Fruit fly (Drosophila melanogaster): Measurements from ENCODE around the gene CG4592.

CG4592 gene

dm6 chr2L:9915011-9915850, 6.2 kb upstream of the CG4592 start, which contains the start of gene yip2:
TSS of gene yip2 (plus strand) at chr2L:9915253.
- TF ChIP-seq kni (GFP tag; optimal IDR thresholded peaks at IDR 0.05) (no peak), CG7745 (tag; optimal IDR thresholded peaks at IDR 0.05) (no peak), Myb (GFP tag; optimal IDR thresholded peaks at IDR 0.05) (peak; percentile 32), CG34224 (GFP tag; IDR thresholded peaks at IDR 0.05; ENCODE audit: partially characterized antibody) (no peak), CG8388 (GFP tag; optimal IDR thresholded peaks at IDR 0.05) (peak; percentile 52), Mes4 (GFP tag; optimal IDR thresholded peaks at IDR 0.05) (peak; percentile 20), CG16813 (GFP tag; IDR thresholded peaks at IDR 0.05; ENCODE audit: partially characterized antibody) (no peak), sim (GFP tag; IDR thresholded peaks at IDR 0.05) (no peak), br (optimal IDR thresholded peaks at IDR 0.05) (no peak), CG8765 (GFP tag; IDR thresholded peaks at IDR 0.05) (no peak), CG31441 (GFP tag; IDR thresholded peaks at IDR 0.05) (peak; percentile 58; the same call in 1 of the 2 replicates), CG7271 (tag; optimal IDR thresholded peaks at IDR 0.05) (no peak), Hr78 (GFP tag; optimal IDR thresholded peaks at IDR 0.05) (peak in 1 of 2 experiments; percentile 33), Aef1 (GFP tag; IDR thresholded peaks at IDR 0.05) (0 out of 3 replicates have a peak, but pooled peaks have one; percentile 11), CG3163 (GFP tag; optimal IDR thresholded peaks at IDR 0.05) (peak; percentile 48), pho (GFP tag; optimal IDR thresholded peaks at IDR 0.05) (peak; percentile 58), Dad (GFP tag; optimal IDR thresholded peaks at IDR 0.05) (peak; percentile 12), CG30431 (GFP tag; optimal IDR thresholded peaks at IDR 0.05) (no peak), Hr3 (GFP tag; optimal IDR thresholded peaks at IDR 0.05) (peak; percentile 16), odd (GFP tag; optimal IDR thresholded peaks at IDR 0.05) (peak; percentile 62), CG14441 (GFP tag; IDR thresholded peaks at IDR 0.05) (peak; percentile 49), da (GFP tag; optimal IDR thresholded peaks at IDR 0.05) (no peak), CG7556 (GFP tag; optimal IDR thresholded peaks at IDR 0.05) (peak; percentile 65), bcd (GFP tag; optimal IDR thresholded peaks at IDR 0.05) (peak; percentile 46), CG11695 (GFP tag; IDR thresholded peaks at IDR 0.05) (peak; percentile 63), GATAe (GFP tag; conservative IDR thresholded peaks at IDR 0.05) (no peak), grn (GFP tag; optimal IDR thresholded peaks at IDR 0.05) (peak; percentile 78), mld (GFP tag; IDR thresholded peaks at IDR 0.05; ENCODE audit: partially characterized antibody) (0 out of 3 replicates have a peak, but pooled peaks have one; percentile 33), Scr (GFP tag; IDR thresholded peaks at IDR 0.05; ENCODE audit: partially characterized antibody) (no peak), CG12391 (tag; optimal IDR thresholded peaks at IDR 0.05) (peak; percentile 75), ham (GFP tag; IDR thresholded peaks at IDR 0.05) (no peak), CG11723 (GFP tag; optimal IDR thresholded peaks at IDR 0.05) (peak; percentile 33), tio (GFP tag; optimal IDR thresholded peaks at IDR 0.05) (no peak), CG43689 (GFP tag; IDR thresholded peaks at IDR 0.05) (no peak), CG14965 (GFP tag; optimal IDR thresholded peaks at IDR 0.05; ENCODE audit: borderline replicate concordance) (no peak), unc-4 (GFP tag; IDR thresholded peaks at IDR 0.05; ENCODE audit: partially characterized antibody) (no peak), NFAT (GFP tag; IDR thresholded peaks at IDR 0.05) (peak; percentile 60; the same call in 1 of the 2 replicates), CG8478 (optimal IDR thresholded peaks at IDR 0.05) (no peak), Hsf (GFP tag; optimal IDR thresholded peaks at IDR 0.05) (peak; percentile 62), dmrt11E (tag; optimal IDR thresholded peaks at IDR 0.05) (no peak), CG4424 (GFP tag; optimal IDR thresholded peaks at IDR 0.05) (peak; percentile 33), Bdp1 (GFP tag; optimal IDR thresholded peaks at IDR 0.05) (no peak), CG15011 (GFP tag; optimal IDR thresholded peaks at IDR 0.05) (no peak), MTF-1 (GFP tag; optimal IDR thresholded peaks at IDR 0.05; ENCODE audit: borderline replicate concordance) (no peak), exex (tag; optimal IDR thresholded peaks at IDR 0.05) (peak; percentile 57), Hr39 (optimal IDR thresholded peaks at IDR 0.05) (no peak), her (GFP tag; optimal IDR thresholded peaks at IDR 0.05) (peak; percentile 75), CG3726 (GFP tag; IDR thresholded peaks at IDR 0.05) (no peak), Abd-B (GFP tag; optimal IDR thresholded peaks at IDR 0.05) (no peak)
